Fruit fly (Drosophila melanogaster) whole organism, larva: ENCODE measurements around the gene MICU3.

Source experiments
- noc ChIP-seq: fragments of 200-800 bp; sonication (Bioruptor generic); optimal IDR thresholded peaks from 3 replicates; lab custom pipeline; 2019; ENCODE audit warnings: missing biosample characterization, mild to moderate bottlenecking, missing genetic modification characterization, moderate library complexity

MICU3 gene

DNA sequence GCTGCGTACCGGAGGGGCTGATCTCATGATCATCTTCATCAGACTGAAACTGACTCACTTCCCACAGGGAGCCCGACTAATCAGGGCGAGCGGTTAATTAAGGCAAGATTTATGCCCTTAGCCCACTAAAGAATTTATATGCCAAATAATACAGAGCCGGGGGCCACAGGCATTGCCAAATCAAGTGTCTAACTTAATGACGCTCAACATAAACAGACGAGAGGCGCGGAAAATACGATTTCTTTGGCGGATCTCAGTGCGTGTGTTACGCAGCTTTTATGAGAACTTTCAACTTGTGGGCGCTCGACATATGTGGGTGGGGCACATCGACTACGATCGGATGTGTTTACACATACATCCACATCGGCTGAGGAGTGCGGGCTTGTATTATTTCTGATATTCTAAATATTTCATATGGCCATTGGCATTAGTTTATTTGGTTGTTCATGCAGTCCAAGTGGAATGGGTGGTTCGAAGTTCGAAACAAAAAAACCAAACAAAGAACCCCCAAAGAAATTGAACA, 20.2 kb upstream of the MICU3 start:
- no peak for TF ChIP-seq noc

DNA sequence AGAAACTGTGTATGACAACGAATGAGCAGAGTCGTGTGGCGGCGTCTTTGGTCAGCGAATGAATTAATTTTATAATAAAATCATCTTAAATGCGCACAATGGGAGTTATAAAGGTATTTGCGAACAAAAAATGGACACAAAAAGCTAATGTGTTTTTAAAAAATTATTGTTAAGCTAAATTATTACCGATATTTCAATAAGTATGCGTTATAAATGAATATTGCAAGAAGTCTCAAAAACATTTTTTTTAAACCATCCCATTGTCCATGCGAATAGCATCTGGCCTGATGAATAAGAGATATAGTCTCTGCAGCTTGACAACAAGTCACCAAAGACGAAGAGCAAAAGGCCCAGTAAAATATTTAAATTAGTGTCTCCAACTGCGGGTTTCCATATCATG, 16.1 kb upstream of the MICU3 start:
- peak; percentile 68 for TF ChIP-seq noc

DNA sequence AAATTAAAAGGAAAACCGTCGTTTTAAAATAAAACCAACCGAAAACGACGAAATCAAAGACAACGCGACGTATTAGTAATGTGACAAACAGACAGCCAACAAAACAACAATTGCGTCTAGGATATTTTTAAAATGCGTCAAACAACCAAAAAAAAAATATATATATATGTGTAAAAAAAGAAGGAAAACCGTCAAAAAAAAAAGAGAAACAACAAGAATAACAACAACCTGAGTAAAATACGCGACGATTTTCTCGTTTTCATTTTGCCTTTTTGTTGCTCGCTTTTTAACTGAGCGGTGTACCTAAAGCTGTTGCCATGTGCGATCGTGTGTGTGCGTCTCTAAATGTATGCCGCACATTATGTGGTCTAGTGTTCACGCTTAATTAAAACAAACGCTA, 13.6 kb upstream of the MICU3 start:
- no peak for TF ChIP-seq noc

DNA sequence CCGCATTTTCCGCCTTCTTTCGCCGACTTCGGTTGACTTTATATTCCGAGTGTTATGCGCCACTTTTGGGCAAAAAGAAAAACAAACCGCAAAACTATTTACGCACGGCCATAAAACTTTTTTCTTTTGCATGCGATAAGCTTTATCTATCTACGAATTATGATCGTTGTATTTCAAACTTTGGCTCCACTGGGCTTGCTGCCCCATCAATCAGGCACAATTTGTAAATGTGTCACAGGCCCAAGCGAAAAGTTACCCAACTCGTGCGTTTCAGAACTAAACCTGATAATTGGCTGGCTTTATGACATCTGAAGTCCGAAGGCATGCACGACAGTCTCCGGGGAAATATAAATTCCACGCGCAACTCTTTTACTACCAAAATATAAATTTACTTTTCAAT, 13.1 kb upstream of the MICU3 start:
- peak; percentile 37 for TF ChIP-seq noc

DNA sequence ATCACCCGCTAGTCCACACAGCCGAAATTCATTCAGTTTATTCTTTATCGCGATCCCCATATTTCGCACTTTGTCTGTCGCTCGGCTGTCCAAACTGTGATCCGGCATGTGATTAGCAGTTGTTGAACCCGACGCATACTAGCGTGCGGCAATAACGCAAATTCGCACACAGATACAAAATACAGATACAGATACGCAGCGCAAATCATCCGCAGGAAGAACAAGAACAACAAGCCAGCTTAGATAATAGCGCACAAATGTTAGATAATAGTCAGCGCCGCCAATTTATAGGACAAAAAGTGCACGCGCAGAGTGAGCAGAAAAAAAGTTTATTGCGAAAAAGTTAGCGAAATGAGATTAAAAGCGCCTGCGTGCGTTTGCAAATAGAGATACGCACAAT, 12.1 kb upstream of the MICU3 start:
- TF ChIP-seq noc, result peak; percentile 73

DNA sequence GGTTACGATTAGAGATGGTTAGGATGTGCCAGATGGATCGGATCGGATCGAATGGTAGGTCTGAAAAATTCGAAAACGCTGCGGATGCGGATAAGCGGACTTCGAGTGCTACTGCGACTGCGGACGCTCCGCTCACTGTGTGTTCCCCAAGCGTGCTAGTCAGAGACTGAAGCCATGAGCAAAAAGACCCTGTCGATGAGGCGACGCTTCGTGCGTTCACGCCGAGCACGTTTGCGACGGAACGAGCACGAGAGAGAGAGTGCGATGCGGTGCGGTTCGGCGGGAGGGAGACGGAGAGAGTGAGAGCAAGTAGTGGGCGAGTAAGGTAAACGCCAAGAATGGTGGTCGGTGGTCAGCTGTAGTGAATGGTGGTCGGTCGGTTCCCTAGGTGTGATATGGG, 10.4 kb upstream of the MICU3 start, which contains the start of gene bnl:
TSS of gene bnl (minus strand) at position 131 of the 400 bp plus-strand sequence.
- TF ChIP-seq noc, result peak; percentile 61

DNA sequence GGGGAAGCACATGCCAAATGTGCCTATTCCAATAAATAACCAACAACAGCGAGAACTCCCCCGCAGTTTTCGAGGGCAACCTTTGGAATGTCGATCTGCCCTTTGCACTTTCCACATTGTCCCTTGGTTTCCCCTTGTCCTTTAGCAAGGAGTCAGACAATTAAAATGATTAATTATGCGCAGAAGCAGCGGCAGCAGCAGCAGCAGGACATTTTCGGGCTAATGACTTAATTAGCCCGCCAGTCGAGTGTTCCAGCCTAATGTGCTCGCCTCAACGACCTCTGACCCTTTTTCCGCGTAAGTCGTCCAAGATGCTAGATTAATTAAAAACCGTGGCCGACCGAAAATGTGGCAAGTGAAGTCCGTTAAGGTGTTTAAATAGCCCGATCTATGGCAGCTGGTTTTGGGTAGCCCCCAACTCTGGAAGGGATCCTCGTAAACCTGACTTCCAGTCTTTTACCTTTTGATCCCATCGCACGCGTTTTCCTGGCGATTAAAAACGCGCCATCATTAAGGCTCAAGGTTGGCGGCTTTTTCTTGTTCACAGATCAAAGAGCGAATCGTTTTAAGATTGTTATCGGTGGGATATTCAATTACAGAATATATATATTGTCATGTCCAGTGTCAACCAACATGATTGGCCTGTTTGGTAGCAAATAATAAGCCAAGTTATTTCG, 8.0 kb upstream of the MICU3 start:
- TF ChIP-seq noc, result no peak

DNA sequence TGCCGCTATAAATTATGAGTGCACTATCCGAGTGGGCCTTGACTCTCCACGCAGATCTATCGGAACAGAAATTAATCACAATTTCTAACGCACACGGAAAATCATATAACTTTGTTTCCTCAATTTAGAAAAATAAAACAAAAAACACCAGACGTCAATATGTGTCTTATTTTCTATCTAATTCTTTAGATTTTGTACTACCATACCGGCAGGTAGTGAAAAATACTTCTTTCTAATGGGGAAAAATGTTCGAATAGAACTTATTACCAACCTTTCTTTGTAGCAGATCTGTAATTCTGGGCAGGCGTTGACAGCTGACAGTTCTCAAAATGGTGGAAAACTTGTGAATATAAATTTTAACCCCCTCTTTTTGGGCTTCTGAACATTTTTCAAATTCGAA, 6.6 kb upstream of the MICU3 start, which contains the start of gene CG31459:
TSS of gene CG31459 (plus strand) at position 301 of the 400 bp plus-strand sequence.
- TF ChIP-seq noc, result no peak

DNA sequence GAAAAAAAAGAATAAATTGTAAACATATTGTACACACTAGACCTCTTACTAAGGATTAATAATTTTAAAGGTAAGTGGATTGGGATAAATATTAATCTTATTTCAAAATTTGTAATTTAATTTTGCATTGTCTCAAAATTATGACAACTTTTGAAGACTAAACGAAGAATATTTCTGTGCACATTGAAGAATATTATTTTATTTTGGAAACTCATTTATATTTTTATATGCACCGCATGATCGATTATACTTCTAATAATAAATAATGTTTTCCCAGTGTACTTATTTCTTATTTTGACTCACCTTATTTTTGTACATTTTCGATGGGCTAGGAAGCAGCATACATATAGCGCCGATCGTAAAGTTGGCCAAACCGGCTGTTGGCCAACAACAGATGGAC, 3.2 kb upstream of the MICU3 start:
- no peak for TF ChIP-seq noc

- no peak for TF ChIP-seq noc
Observed at dm6 chr3R:19847591-19848256, 613 bp downstream of the MICU3 start.

DNA sequence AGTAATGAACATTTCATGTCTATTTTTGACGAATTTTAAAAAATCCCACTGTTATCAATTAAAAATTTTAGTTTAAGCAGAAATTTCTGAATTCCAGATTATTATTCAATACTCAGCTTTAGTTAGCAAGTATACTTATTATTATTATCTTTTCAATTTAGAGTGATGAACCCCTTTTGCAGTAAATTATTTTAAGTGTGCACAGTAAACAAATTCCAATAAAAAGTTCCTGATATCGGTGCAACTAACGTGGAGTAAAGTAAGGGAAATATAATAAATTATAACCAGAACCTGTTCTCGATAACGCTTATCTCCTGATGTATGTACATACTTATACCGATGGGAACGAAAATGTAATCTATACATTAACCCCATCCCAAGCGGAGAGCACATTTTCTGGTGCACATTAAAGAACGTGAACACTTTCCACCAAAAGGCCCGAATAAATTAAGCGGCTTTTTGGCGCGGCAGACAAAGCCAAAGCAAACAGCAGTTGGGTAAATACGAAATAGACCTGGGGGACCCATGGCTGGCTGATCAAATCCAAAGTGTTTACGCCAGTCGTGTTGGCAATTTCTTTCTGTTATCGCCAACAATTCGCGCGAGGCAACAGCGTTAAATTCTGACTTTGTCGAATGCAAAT, 11.0 kb downstream of the MICU3 start:
- peak; percentile 80 for TF ChIP-seq noc

- no peak for TF ChIP-seq noc
Observed at dm6 chr3R:19858944-19859343, 11.8 kb downstream of the MICU3 start.

- TF ChIP-seq noc, result peak; percentile 74
Observed at dm6 chr3R:19859370-19860033, 12.4 kb downstream of the MICU3 start.

dm6 chr3R:19860996-19861719, 14.0 kb downstream of the MICU3 start, which contains the start of the genes Ire1 and Mrm2:
Gene Ire1 (minus strand): TSS chr3R:19861291.
Gene Mrm2 (plus strand): TSS chr3R:19861610.
- peak; percentile 45 for TF ChIP-seq noc

DNA sequence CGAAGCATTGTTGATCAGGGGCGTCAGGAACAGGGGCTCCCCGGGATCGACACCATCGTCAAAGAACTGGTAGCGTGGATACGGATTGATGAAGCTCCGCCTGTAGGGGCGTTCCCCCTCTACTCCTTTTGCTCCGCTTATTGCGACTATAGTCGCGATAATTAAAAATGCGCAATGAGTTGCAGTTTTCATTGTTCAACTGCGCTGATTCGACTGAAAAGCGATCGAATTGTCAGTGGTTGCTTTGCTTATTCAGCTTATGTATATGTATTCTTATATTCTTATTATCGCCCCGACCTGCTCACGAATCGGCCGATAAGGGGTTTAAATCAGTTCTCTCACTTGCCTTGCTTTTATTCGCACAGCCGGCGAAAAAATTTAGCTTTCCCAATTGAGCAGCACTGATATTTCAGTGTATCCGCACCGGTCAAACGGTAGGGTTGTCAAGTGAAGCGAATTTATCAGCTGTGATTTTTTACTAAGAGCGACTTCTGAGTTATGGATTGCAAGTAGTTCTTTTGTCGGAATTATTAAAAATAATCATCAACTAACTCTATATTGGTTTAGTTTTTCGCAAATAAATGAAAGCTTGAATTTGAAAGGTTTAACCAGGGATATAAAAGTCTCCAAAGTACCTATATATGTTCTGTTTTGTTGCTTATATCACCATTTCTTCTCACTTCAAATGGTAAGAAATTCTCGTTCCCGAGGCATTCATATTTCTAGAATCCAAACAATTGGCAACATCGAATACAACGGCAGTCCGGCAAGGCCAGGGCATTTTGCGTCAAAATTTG, 17.1 kb downstream of the MICU3 start, which contains the start of the genes CG4572 and CG4686:
TSS of gene CG4572 (minus strand) at position 415 of the 797 bp plus-strand sequence.
TSS of gene CG4686 (plus strand) at position 518 of the 797 bp plus-strand sequence.
- TF ChIP-seq noc, result peak; percentile 83
